Worm (Caenorhabditis elegans) whole organism, L4/young adult: Measurements from ENCODE around the gene catp-4.

Experiments
- W03F9.2 ChIP-seq: fragments of 150-350 bp; optimal IDR thresholded peaks from 2 replicates; lab custom pipeline; 2014; ENCODE audit warnings: missing biosample characterization, missing genetic modification characterization
- dao-5 ChIP-seq: sonication (generic microtip); optimal IDR thresholded peaks from 2 replicates; lab custom pipeline; 2016; ENCODE audit warnings: missing genotype, missing genetic modification characterization, moderate library complexity, missing compliant biosample characterization
- him-1 ChIP-seq: sonication (generic microtip); optimal IDR thresholded peaks from 2 replicates; lab custom pipeline; 2016; ENCODE audit warnings: missing genotype, missing genetic modification reagents, missing genetic modification characterization, missing compliant biosample characterization

DNA sequence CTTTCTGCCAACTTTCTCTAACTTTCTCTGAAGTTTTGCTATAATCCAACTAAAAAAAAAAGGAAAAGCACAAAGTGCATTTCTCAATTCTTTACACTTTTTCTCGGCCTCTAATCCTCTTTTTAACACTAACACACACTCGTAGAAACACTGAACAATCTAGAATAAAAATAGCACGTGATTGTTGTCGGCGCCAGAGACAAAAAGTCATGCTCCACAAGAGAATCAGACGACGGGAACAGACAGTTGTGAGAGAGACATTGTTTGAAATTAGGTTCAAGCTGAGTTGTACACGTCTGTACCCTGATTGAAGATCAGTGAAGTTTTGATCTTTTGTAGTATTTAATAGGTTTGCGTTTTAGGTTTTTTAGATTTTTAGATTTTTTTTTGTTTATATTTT, 5.0 kb downstream of the catp-4 start:
- TF ChIP-seq dao-5 (tag; lab: Kevin White, UChicago): no peak
- TF ChIP-seq him-1: no peak
- TF ChIP-seq W03F9.2 (tag; lab: Kevin White, UChicago): no peak
